Worm (Caenorhabditis elegans) whole organism, L4 larva: ENCODE data around the gene ccz-1.

ENCODE experiments used
- F10B5.3 ChIP-seq: sonication (generic microtip); optimal IDR thresholded peaks from 2 replicates; lab custom pipeline; 2016; ENCODE audit warnings: mild to moderate bottlenecking, missing genetic modification characterization, missing compliant biosample characterization
- T20F7.1 ChIP-seq: fragments of 200-800 bp; sonication (Bioruptor generic); optimal IDR thresholded peaks from 2 replicates; lab custom pipeline; 2018; ENCODE audit warnings: mild to moderate bottlenecking, missing genetic modification characterization, missing compliant biosample characterization
- T26A8.4 ChIP-seq: fragments of 200-800 bp; sonication (Bioruptor generic); IDR thresholded peaks from 2 replicates; pipeline ENCODE4 v1.3.6; 2022; ENCODE audit warnings: missing genetic modification characterization, missing compliant biosample characterization
- Y48G9A.11 ChIP-seq: fragments of 200-800 bp; sonication (Bioruptor generic); IDR thresholded peaks from 2 replicates; pipeline ENCODE4 v1.3.6; 2022; ENCODE audit warnings: missing genetic modification reagents, missing genetic modification characterization, missing compliant biosample characterization
- ZK337.2 ChIP-seq: fragments of 200-800 bp; sonication (Bioruptor generic); IDR thresholded peaks from 2 replicates; pipeline ENCODE4 v1.3.6; 2022; ENCODE audit warnings: missing genetic modification reagents, missing genetic modification characterization, missing compliant biosample characterization
- aha-1 ChIP-seq: fragments of 150-350 bp; peaks from one replicate; lab custom pipeline; 2014; ENCODE audit warnings: missing biosample characterization, missing genetic modification characterization
- aly-2 ChIP-seq: sonication (generic microtip); optimal IDR thresholded peaks from 2 replicates; lab custom pipeline; 2018; ENCODE audit warnings: missing biosample characterization, missing genetic modification characterization
- ama-1 ChIP-seq: fragments of 150-350 bp; optimal IDR thresholded peaks from 2 replicates; lab custom pipeline; 2014; ENCODE audit warnings: inconsistent platforms, mixed read lengths
- ceh-20 ChIP-seq: fragments of 200-800 bp; sonication (Bioruptor generic); IDR thresholded peaks from 2 replicates; pipeline ENCODE4 v1.3.6; 2022; ENCODE audit warnings: missing genetic modification reagents, missing genetic modification characterization, missing compliant biosample characterization
- ceh-28 ChIP-seq: fragments of 150-350 bp; optimal IDR thresholded peaks from 2 replicates; lab custom pipeline; 2014; ENCODE audit warnings: missing biosample characterization, missing genetic modification reagents, missing genetic modification characterization
- ceh-44 ChIP-seq: fragments of 200-800 bp; sonication (Bioruptor generic); IDR thresholded peaks from 2 replicates; pipeline ENCODE4 v1.3.6; 2022; ENCODE audit warnings: missing genetic modification reagents, missing genetic modification characterization, missing compliant biosample characterization
- ceh-62 ChIP-seq: sonication (generic microtip); optimal IDR thresholded peaks from 2 replicates; lab custom pipeline; 2017; ENCODE audit warnings: missing biosample characterization, missing genetic modification characterization
- ceh-82 ChIP-seq: sonication (generic microtip); optimal IDR thresholded peaks from 2 replicates; lab custom pipeline; 2017; ENCODE audit warnings: missing biosample characterization, missing genetic modification characterization
- ces-1 ChIP-seq: fragments of 150-350 bp; sonication (generic microtip); optimal IDR thresholded peaks from 4 replicates; lab custom pipeline; 2014; ENCODE audit warnings: missing biosample characterization, missing genetic modification reagents, missing genetic modification characterization
- cey-2 ChIP-seq: sonication (generic microtip); optimal IDR thresholded peaks from 3 replicates; lab custom pipeline; 2017; ENCODE audit warnings: missing genetic modification characterization, mild to moderate bottlenecking, missing compliant biosample characterization, antibody characterized with exemption, borderline replicate concordance; ENCODE audit not compliant: insufficient read depth
- ctbp-1 ChIP-seq: fragments of 200-800 bp; sonication (Bioruptor generic); IDR thresholded peaks from 2 replicates; pipeline ENCODE4 v1.3.6; 2022; ENCODE audit warnings: missing genetic modification reagents, missing genetic modification characterization, missing compliant biosample characterization
- daf-16 ChIP-seq, 3 experiments: sonication (generic microtip); optimal IDR thresholded peaks; 2 replicates each; lab custom pipeline; 2016 to 2017; ENCODE audit warnings: missing genetic modification characterization in 3 of 3, missing genetic modification reagents in 3 of 3, mild to moderate bottlenecking in 2 of 3, missing compliant biosample characterization in 2 of 3, missing biosample characterization in 1 of 3, moderate library complexity in 1 of 3
- daf-8 ChIP-seq: fragments of 200-800 bp; sonication (Bioruptor generic); IDR thresholded peaks from 2 replicates; pipeline ENCODE4 v1.3.6; 2022; ENCODE audit warnings: missing genetic modification characterization, missing compliant biosample characterization
- dmd-8 ChIP-seq: fragments of 200-800 bp; sonication (Bioruptor generic); IDR thresholded peaks from 2 replicates; pipeline ENCODE4 v1.3.6; 2022; ENCODE audit warnings: missing genetic modification characterization, missing compliant biosample characterization
- dmd-9 ChIP-seq: fragments of 200-800 bp; sonication (Bioruptor generic); IDR thresholded peaks from 2 replicates; pipeline ENCODE4 v1.3.6; 2022; ENCODE audit warnings: missing genetic modification reagents, missing genetic modification characterization, missing compliant biosample characterization
- dpl-1 ChIP-seq: fragments of 150-350 bp; optimal IDR thresholded peaks from 2 replicates; lab custom pipeline; 2014; ENCODE audit warnings: missing biosample characterization, missing genetic modification reagents, missing genetic modification characterization
- duxl-1 ChIP-seq: sonication (generic microtip); optimal IDR thresholded peaks from 2 replicates; lab custom pipeline; 2016; ENCODE audit warnings: mild to moderate bottlenecking, missing genetic modification characterization, moderate library complexity, missing compliant biosample characterization; ENCODE audit not compliant: poor library complexity
- dve-1 ChIP-seq: sonication (generic microtip); optimal IDR thresholded peaks from 2 replicates; lab custom pipeline; 2017; ENCODE audit warnings: antibody characterized with exemption, mild to moderate bottlenecking, missing genetic modification characterization, missing compliant biosample characterization; ENCODE audit not compliant: insufficient read depth
- egl-43 ChIP-seq: fragments of 200-800 bp; sonication (Bioruptor generic); IDR thresholded peaks from 2 replicates; pipeline ENCODE4 v1.3.6; 2022; ENCODE audit warnings: missing genetic modification reagents, missing genetic modification characterization, missing compliant biosample characterization
- hlh-11 ChIP-seq: fragments of 200-800 bp; sonication (Bioruptor generic); optimal IDR thresholded peaks from 2 replicates; lab custom pipeline; 2018; ENCODE audit warnings: mild to moderate bottlenecking, missing genetic modification characterization, missing compliant biosample characterization
- hmg-1.1 ChIP-seq: fragments of 200-800 bp; sonication (Bioruptor generic); IDR thresholded peaks from 2 replicates; pipeline ENCODE4 v1.3.6; 2022; ENCODE audit warnings: missing genetic modification reagents, missing genetic modification characterization, missing compliant biosample characterization
- jun-1 ChIP-seq: fragments of 150-350 bp; optimal IDR thresholded peaks from 2 replicates; lab custom pipeline; 2014; ENCODE audit warnings: missing biosample characterization, missing genetic modification reagents, missing genetic modification characterization
- lin-13 ChIP-seq: fragments of 150-350 bp; optimal IDR thresholded peaks from 2 replicates; lab custom pipeline; 2014; ENCODE audit warnings: missing biosample characterization, missing genetic modification reagents, missing genetic modification characterization
- lin-15B ChIP-seq: fragments of 150-350 bp; sonication (generic microtip); optimal IDR thresholded peaks from 3 replicates; lab custom pipeline; 2014; ENCODE audit warnings: missing biosample characterization, missing genetic modification characterization
- lin-38 ChIP-seq: fragments of 200-800 bp; sonication (Bioruptor generic); IDR thresholded peaks from 2 replicates; pipeline ENCODE4 v1.3.6; 2022; ENCODE audit warnings: missing genetic modification reagents, missing genetic modification characterization, missing compliant biosample characterization
- lin-39 ChIP-seq: fragments of 150-350 bp; optimal IDR thresholded peaks from 2 replicates; lab custom pipeline; 2014; ENCODE audit warnings: missing biosample characterization, missing genetic modification reagents, missing genetic modification characterization
- lsy-2 ChIP-seq, 2 experiments: fragments of 150-350 bp in 1 of 2; sonication (generic microtip) in 1 of 2; optimal IDR thresholded peaks; 2 replicates each; lab custom pipeline; 2014 to 2017; ENCODE audit warnings: missing biosample characterization in 2 of 2, missing genetic modification characterization in 2 of 2
- madf-5 ChIP-seq, 2 experiments: fragments of 200-800 bp; sonication (Bioruptor generic); IDR thresholded peaks; 2 replicates each; pipeline ENCODE4 v1.3.6; 2022; ENCODE audit warnings: missing compliant biosample characterization in 2 of 2, missing genetic modification characterization in 2 of 2
- mdt-29 ChIP-seq: fragments of 200-800 bp; sonication (Bioruptor generic); IDR thresholded peaks from 2 replicates; pipeline ENCODE4 v1.3.6; 2022; ENCODE audit warnings: missing genetic modification reagents, missing genetic modification characterization, missing compliant biosample characterization
- mes-2 ChIP-seq: sonication (generic microtip); optimal IDR thresholded peaks from 2 replicates; lab custom pipeline; 2016; ENCODE audit warnings: missing genotype, mild to moderate bottlenecking, missing genetic modification characterization, missing compliant biosample characterization; ENCODE audit not compliant: poor library complexity, severe bottlenecking
- nhr-102 ChIP-seq: sonication (generic microtip); optimal IDR thresholded peaks from 2 replicates; lab custom pipeline; 2016; ENCODE audit warnings: mild to moderate bottlenecking, missing genetic modification characterization, moderate library complexity, missing compliant biosample characterization
- nhr-25 ChIP-seq: sonication (generic microtip); optimal IDR thresholded peaks from 2 replicates; lab custom pipeline; 2017; ENCODE audit warnings: missing genetic modification characterization, mild to moderate bottlenecking, missing compliant biosample characterization, antibody characterized with exemption, moderate library complexity, borderline replicate concordance; ENCODE audit not compliant: insufficient read depth
- nhr-48 ChIP-seq: sonication (generic microtip); optimal IDR thresholded peaks from 2 replicates; lab custom pipeline; 2016; ENCODE audit warnings: mild to moderate bottlenecking, missing genetic modification characterization, missing compliant biosample characterization
- nhr-6 ChIP-seq: fragments of 150-350 bp; optimal IDR thresholded peaks from 2 replicates; lab custom pipeline; 2014; ENCODE audit warnings: missing biosample characterization, missing genetic modification characterization
- pha-4 ChIP-seq, 2 experiments: fragments of 150-350 bp in 1 of 2; fragments of 200-800 bp in 1 of 2; sonication (Bioruptor generic) in 1 of 2; IDR thresholded peaks in 1 of 2; optimal IDR thresholded peaks in 1 of 2; 2 replicates each; pipeline versions ENCODE4 v1.3.6 to Lab custom; 2014 to 2022; ENCODE audit warnings: missing genetic modification characterization in 2 of 2, missing genetic modification reagents in 2 of 2, missing biosample characterization in 1 of 2, missing compliant biosample characterization in 1 of 2
- php-3 ChIP-seq: fragments of 200-800 bp; sonication (Bioruptor generic); IDR thresholded peaks from 2 replicates; pipeline ENCODE4 v1.3.6; 2022; ENCODE audit warnings: missing genetic modification reagents, missing genetic modification characterization, missing compliant biosample characterization
- rbr-2 ChIP-seq: sonication (generic microtip); optimal IDR thresholded peaks from 2 replicates; lab custom pipeline; 2016; ENCODE audit warnings: missing genotype, missing genetic modification characterization, missing compliant biosample characterization
- snpc-1.2 ChIP-seq: fragments of 200-800 bp; sonication (Bioruptor generic); IDR thresholded peaks from 2 replicates; pipeline ENCODE4 v1.3.6; 2022; ENCODE audit warnings: missing genetic modification reagents, missing genetic modification characterization, missing compliant biosample characterization
- spr-1 ChIP-seq: sonication (generic microtip); optimal IDR thresholded peaks from 2 replicates; lab custom pipeline; 2016; ENCODE audit warnings: mild to moderate bottlenecking, missing genetic modification characterization, missing compliant biosample characterization
- spr-3 ChIP-seq: fragments of 200-800 bp; sonication (Bioruptor generic); optimal IDR thresholded peaks from 2 replicates; lab custom pipeline; 2018; ENCODE audit warnings: mild to moderate bottlenecking, missing genetic modification characterization, missing compliant biosample characterization
- tag-97 ChIP-seq: fragments of 200-800 bp; sonication (Bioruptor generic); IDR thresholded peaks from 2 replicates; pipeline ENCODE4 v1.3.6; 2022; ENCODE audit warnings: missing genetic modification characterization, missing compliant biosample characterization
- zag-1 ChIP-seq: fragments of 150-350 bp; optimal IDR thresholded peaks from 2 replicates; lab custom pipeline; 2014; ENCODE audit warnings: missing biosample characterization, missing genetic modification characterization
- zip-11 ChIP-seq: fragments of 200-800 bp; sonication (Bioruptor generic); IDR thresholded peaks from 2 replicates; pipeline ENCODE4 v1.3.6; 2022; ENCODE audit warnings: missing genetic modification characterization, missing compliant biosample characterization
- ztf-7 ChIP-seq: fragments of 150-350 bp; optimal IDR thresholded peaks from 2 replicates; lab custom pipeline; 2014; ENCODE audit warnings: missing biosample characterization, missing genetic modification characterization

ccz-1 gene

DNA sequence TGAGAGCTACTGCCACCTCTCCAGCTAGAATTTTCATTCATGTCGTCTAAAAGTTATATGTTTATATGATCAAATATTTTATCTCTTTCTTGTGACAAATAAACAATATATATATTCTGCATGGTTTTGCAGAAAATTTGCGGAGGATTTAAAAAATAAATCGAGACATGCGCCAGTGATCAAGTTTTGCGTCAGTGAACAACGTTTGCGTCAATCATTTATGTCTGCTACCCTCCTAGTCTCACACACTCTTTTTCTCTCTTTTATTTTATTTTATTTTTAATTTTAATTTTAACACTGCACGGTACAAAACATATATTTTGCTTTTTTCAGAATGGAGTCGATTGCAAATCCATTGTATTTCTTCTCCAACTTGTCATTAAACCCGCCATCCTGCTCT, at the start of gene ccz-1, which contains the start of gene tag-65:
TSS of gene ccz-1 (plus strand) at position 334 of the 400 bp plus-strand sequence.
TSS of gene tag-65 (minus strand) at position 46 of the 400 bp plus-strand sequence.
- TF ChIP-seq rbr-2 (tag; lab: Kevin White, UChicago) (peak; percentile 78), lin-39 (tag; lab: Kevin White, UChicago) (no peak), ctbp-1 (GFP tag; lab: Robert Waterston, UW) (peak; percentile 73; the same call in 1 of the 2 replicates), ceh-62 (no peak), lin-15B (tag; lab: Kevin White, UChicago) (no peak), daf-8 (GFP tag; lab: Robert Waterston, UW) (no peak), nhr-102 (tag; lab: Kevin White, UChicago) (peak; percentile 85), spr-1 (tag; lab: Kevin White, UChicago) (peak; percentile 54), ceh-28 (tag; lab: Kevin White, UChicago) (no peak), dmd-9 (GFP tag; lab: Robert Waterston, UW) (no peak), T26A8.4 (peak; percentile 87), hmg-1.1 (peak; percentile 77; the same call in 1 of the 2 replicates), ZK337.2 (GFP tag; lab: Robert Waterston, UW) (no peak), dpl-1 (GFP tag; lab: Kevin White, UChicago) (peak; percentile 87), cey-2 (tag; lab: Kevin White, UChicago) (no peak), ama-1 (lab: Kevin White, UChicago) (no peak), Y48G9A.11 (GFP tag; lab: Robert Waterston, UW) (0 out of 2 replicates have a peak, but pooled peaks have one; percentile 49), tag-97 (GFP tag; lab: Robert Waterston, UW) (no peak), mes-2 (tag; lab: Kevin White, UChicago) (peak; percentile 90), duxl-1 (tag; lab: Kevin White, UChicago) (peak; percentile 75), aha-1 (tag; lab: Kevin White, UChicago) (peak; percentile 83), snpc-1.2 (GFP tag; lab: Robert Waterston, UW) (peak; percentile 54; the same call in 1 of the 2 replicates), hlh-11 (peak; percentile 73), mdt-29 (GFP tag; lab: Robert Waterston, UW) (no peak), php-3 (GFP tag; lab: Robert Waterston, UW) (no peak), daf-16 (GFP tag; optimal IDR thresholded peaks at IDR 0.05; lab: Kevin White, UChicago) (peak; percentile 22 to 69), daf-16 (tag; optimal IDR thresholded peaks at IDR 0.05; lab: Kevin White, UChicago) (no peak), nhr-48 (tag; lab: Kevin White, UChicago) (peak; percentile 76), pha-4 (GFP tag; IDR thresholded peaks at IDR 0.05; lab: Robert Waterston, UW) (peak; percentile 71), pha-4 (tag; optimal IDR thresholded peaks at IDR 0.05; lab: Kevin White, UChicago) (no peak), zag-1 (tag; lab: Kevin White, UChicago) (no peak), dmd-8 (GFP tag; lab: Robert Waterston, UW) (no peak), nhr-25 (no peak), ceh-82 (tag; lab: Kevin White, UChicago) (no peak), ceh-44 (GFP tag; lab: Robert Waterston, UW) (no peak), nhr-6 (peak; percentile 94), aly-2 (tag; lab: Kevin White, UChicago) (no peak), zip-11 (GFP tag; lab: Robert Waterston, UW) (no peak), lsy-2 (tag; optimal IDR thresholded peaks at IDR 0.05; lab: Kevin White, UChicago) (peak in 1 of 2 experiments; percentile 95), F10B5.3 (tag; lab: Kevin White, UChicago) (peak; percentile 66), spr-3 (GFP tag; lab: Kevin White, UChicago) (peak; percentile 39), ceh-20 (GFP tag; lab: Robert Waterston, UW) (peak; percentile 70; the same call in 1 of the 2 replicates), T20F7.1 (GFP tag; lab: Kevin White, UChicago) (peak; percentile 85), lin-13 (peak; percentile 40), jun-1 (peak; percentile 41), lin-38 (GFP tag; lab: Robert Waterston, UW) (peak; percentile 90), ces-1 (no peak), dve-1 (tag; lab: Kevin White, UChicago) (peak; percentile 92), ztf-7 (tag; lab: Kevin White, UChicago) (no peak), madf-5 (GFP tag; IDR thresholded peaks at IDR 0.05; lab: Robert Waterston, UW) (no peak), egl-43 (GFP tag; lab: Robert Waterston, UW) (no peak)
